Worm (Caenorhabditis elegans): ENCODE data around the gene pqn-13.

ce11 chrV:5693595-5693994 is 17.7 kb upstream of the pqn-13 start:
- TF ChIP-seq tbx-11 (GFP tag; IDR thresholded peaks at IDR 0.05), result no peak
- TF ChIP-seq ama-1 (optimal IDR thresholded peaks at IDR 0.05), result no peak
- TF ChIP-seq hmbx-1 (tag; optimal IDR thresholded peaks at IDR 0.05), result no peak
- TF ChIP-seq flt-1 (GFP tag; IDR thresholded peaks at IDR 0.05), result no peak
- TF ChIP-seq ceh-13 (GFP tag; optimal IDR thresholded peaks at IDR 0.05), result no peak
- no peak for TF ChIP-seq hnd-1 (tag; optimal IDR thresholded peaks at IDR 0.05)
- no peak for TF ChIP-seq pes-1 (GFP tag; IDR thresholded peaks at IDR 0.05)
- TF ChIP-seq B0310.2 (tag; optimal IDR thresholded peaks at IDR 0.05), result no peak
- no peak for TF ChIP-seq tra-4 (tag; optimal IDR thresholded peaks at IDR 0.05)
- TF ChIP-seq ets-7 (tag; optimal IDR thresholded peaks at IDR 0.05), result no peak

All from whole organism, early embryonic.